Worm (Caenorhabditis elegans) whole organism, young adult: ENCODE measurements around the gene T19C4.24.

ENCODE experiments used
- D2030.7 ChIP-seq: fragments of 200-800 bp; sonication (Bioruptor generic); IDR thresholded peaks from 2 replicates; pipeline ENCODE4 v1.3.6; 2022; ENCODE audit warnings: missing genetic modification reagents, missing genetic modification characterization, missing compliant biosample characterization
- ceh-27 ChIP-seq: fragments of 200-800 bp; sonication (Bioruptor generic); optimal IDR thresholded peaks from 2 replicates; lab custom pipeline; 2018; ENCODE audit warnings: mild to moderate bottlenecking, missing genetic modification characterization, moderate library complexity, missing compliant biosample characterization

DNA sequence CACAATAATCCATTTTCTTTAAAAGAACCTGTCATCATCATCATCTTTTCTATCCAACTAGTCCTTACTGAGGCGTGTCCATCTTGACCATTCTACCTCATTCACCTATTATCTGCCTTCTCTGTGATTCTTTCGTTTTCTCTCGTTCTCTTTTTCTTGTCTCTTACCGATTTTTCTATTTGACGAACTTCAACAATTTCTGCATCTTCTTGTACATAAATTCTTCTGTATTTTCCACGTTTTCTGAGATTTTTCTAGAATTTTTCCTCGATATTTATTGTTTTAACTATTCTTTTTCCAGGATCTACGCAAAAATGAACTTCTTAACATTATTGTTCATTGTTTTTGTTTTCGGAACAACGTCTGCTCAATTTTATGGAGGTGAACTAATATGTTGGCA, 36.1 kb upstream of the T19C4.24 start, which contains the start of gene cnc-10:
- no peak for TF ChIP-seq ceh-27
- no peak for TF ChIP-seq D2030.7 (GFP tag; lab: Robert Waterston, UW)
